Fruit fly (Drosophila melanogaster) whole organism: ENCODE measurements around the gene CG31358.

Experiments used
- CG8478 ChIP-seq: fragments of >200 bp; optimal IDR thresholded peaks from 2 replicates; lab custom pipeline; 2018; ENCODE audit warnings: inconsistent platforms
- Dll ChIP-seq: fragments of >200 bp; optimal IDR thresholded peaks from 2 replicates; lab custom pipeline; 2017
- EcR ChIP-seq, 2 experiments: fragments of >200 bp; optimal IDR thresholded peaks; 2 replicates each; lab custom pipeline; 2017; ENCODE audit warnings: missing biosample characterization in 2 of 2, missing genetic modification characterization in 2 of 2, missing genetic modification reagents in 2 of 2
- pan ChIP-seq: fragments of >200 bp; optimal IDR thresholded peaks from 2 replicates; lab custom pipeline; 2017
- psq ChIP-seq: fragments of >200 bp; optimal IDR thresholded peaks from 2 replicates; lab custom pipeline; 2017
- usp ChIP-seq: fragments of >200 bp; optimal IDR thresholded peaks from 2 replicates; lab custom pipeline; 2017; ENCODE audit warnings: missing biosample characterization, missing genetic modification characterization, mixed read lengths

CG31358 gene

DNA sequence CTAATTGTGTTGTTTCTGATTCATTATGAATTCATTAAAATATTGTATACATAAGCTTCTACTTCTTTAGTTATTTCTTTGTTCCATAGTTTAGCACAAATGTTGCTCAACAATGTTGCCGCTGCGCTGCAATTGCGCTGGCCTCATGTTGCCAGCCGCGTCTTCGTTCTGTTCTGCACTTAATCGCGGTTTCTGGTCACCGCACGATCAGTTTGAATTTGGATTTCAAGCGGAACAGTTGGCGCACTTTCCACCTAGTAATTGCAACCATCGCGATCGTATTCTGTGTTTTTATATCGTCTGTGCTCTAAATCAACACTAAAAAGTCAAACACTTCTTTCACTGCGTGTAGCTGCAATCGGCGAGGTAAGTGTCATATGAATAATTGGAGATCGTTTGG is 32.5 kb downstream of the CG31358 start, which contains the start of gene Ect3:
Gene Ect3, plus strand, starts transcription at position 205 of the 400 bp plus-strand sequence.
- TF ChIP-seq pan: no peak
- TF ChIP-seq usp (GFP tag; lab: Kevin White, UChicago): no peak
- no peak for TF ChIP-seq EcR (GFP tag; optimal IDR thresholded peaks at IDR 0.05; lab: Kevin White, UChicago)
- no peak for TF ChIP-seq CG8478 (lab: Kevin White, UChicago)
- no peak for TF ChIP-seq Dll (lab: Kevin White, UChicago)
- TF ChIP-seq psq (lab: Kevin White, UChicago): no peak

DNA sequence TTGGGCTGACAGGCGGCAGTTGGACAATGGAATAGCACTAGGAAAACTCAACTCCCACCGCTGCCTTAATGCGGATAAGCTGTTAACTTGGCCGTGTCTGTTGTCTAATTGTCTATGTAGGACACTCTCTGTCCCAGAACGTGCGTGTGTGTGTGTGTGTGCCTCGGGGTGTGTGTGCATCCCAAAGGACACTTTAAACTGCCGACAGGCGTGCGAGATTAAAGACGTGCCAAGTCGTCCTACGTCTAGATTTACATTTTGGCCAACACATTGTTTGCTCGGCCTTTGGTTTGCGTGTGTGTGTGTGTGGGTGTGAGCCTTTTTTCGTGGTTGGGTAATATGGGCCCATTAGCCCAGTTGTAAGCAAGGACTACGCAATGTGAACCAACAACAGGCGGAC is 33.4 kb downstream of the CG31358 start:
- TF ChIP-seq usp (GFP tag; lab: Kevin White, UChicago) (no peak), CG8478 (lab: Kevin White, UChicago) (no peak), EcR (GFP tag; optimal IDR thresholded peaks at IDR 0.05; lab: Kevin White, UChicago) (no peak), psq (lab: Kevin White, UChicago) (no peak), pan (no peak), Dll (lab: Kevin White, UChicago) (no peak)

DNA sequence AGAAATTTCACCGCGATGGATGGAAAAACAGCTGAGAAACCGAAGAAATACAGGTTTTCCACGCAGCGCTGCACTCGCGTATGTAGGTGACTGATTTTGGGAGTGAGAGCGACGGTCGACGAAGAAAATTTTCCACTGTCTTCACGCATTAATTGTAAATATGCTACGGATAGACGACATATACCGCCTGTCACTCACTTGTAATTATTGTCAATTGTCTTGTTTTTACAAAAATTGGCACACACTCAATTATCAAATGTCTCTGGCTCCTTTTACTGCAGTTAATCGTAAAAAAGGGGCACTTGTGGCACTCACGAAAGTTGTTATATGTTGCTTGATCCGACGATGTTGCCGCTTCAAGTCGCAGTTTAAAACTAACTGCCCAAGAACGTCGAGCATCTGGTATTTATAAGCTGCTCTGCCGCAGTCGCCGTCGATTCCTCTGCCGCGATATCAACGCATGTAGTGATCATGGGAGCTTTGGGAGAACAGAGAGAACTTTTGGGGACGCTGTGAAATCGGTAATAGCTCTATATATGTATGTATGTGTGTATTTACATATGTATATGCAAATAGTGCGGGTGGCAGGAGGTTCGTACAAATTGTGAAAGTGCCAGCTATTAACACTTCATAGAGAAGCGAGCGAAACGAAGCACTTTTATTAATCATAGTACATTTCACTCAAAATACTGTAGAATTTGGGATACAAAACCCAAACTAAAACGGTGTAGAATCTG is 38.5 kb downstream of the CG31358 start, which contains the start of gene mfas:
Gene mfas, minus strand, starts transcription at position 382 of the 737 bp plus-strand sequence.
- TF ChIP-seq CG8478 (lab: Kevin White, UChicago) (no peak), usp (GFP tag; lab: Kevin White, UChicago) (no peak), Dll (lab: Kevin White, UChicago) (no peak), pan (no peak), psq (lab: Kevin White, UChicago) (no peak), EcR (GFP tag; optimal IDR thresholded peaks at IDR 0.05; lab: Kevin White, UChicago) (no peak)

DNA sequence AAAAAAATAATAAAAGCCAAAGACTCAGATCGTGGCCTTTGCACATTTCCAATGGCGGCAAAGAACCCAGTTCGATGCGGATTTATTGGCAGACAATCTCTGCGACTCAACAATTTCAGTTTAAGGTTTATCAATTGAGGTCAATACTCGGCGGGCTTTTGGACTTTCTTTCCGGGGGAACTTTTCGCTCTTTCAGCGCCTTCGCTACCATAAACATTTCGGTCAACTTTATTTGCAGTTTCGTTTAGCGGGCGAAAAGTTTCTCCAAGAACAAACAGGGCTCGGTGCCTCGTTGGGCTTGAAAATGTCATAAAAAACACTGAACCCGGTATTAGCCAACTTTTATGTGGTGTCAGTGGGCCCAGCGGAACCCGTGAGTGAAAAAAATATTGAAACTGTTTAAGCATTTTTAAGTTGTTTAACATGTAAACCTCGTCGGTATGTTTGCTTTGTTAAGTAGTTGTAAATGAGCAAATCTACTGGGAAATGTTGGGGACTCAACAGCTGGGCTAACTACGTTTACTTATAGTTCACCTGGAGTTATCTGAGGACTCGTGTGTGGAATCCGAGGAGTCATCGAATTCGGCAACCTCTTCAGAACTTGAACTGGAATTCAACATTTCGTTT is 39.9 kb downstream of the CG31358 start:
- no peak for TF ChIP-seq psq (lab: Kevin White, UChicago)
- TF ChIP-seq EcR (GFP tag; optimal IDR thresholded peaks at IDR 0.05; lab: Kevin White, UChicago): no peak
- no peak for TF ChIP-seq usp (GFP tag; lab: Kevin White, UChicago)
- no peak for TF ChIP-seq pan
- no peak for TF ChIP-seq Dll (lab: Kevin White, UChicago)
- no peak for TF ChIP-seq CG8478 (lab: Kevin White, UChicago)

DNA sequence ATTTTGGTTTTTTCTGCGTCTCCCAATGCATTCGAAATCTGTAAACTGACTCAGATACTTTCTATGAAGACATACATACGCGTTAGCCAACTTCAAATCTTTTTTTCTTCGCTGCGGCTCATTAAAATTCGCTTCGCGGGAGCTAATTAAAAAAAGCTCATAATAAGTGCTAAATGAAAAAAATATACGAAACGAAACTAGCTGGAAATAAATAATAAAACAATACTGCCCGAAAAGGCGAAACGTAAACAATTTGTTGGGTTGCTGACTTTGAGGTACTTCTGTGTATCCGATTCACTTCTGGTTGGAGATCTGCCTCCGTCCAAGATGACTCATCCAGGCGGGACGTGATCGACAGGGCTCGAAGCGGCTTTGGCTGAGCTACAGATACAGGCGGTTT is 41.6 kb downstream of the CG31358 start:
- TF ChIP-seq CG8478 (lab: Kevin White, UChicago) (no peak), pan (no peak), psq (lab: Kevin White, UChicago) (no peak), Dll (lab: Kevin White, UChicago) (no peak), usp (GFP tag; lab: Kevin White, UChicago) (no peak), EcR (GFP tag; optimal IDR thresholded peaks at IDR 0.05; lab: Kevin White, UChicago) (no peak)

DNA sequence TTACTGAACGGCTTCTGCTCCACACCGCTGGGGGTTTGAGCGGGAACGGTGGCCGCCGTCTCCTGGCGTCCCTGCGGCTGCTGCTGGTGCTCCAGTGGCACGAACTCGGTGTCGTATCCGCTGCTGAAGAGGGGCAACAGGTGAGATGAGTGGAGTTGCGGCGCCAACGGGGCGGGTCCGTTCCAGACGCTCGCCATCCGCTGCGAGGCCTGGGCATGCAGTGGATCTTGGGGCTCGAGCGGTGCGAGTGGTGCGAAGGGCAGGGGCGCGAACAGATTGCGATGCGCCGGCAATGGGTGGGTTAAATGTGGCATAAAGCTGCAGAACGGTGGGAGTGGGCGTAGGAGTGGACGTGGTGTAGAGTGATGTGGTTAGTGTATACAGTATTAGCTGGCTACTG is 42.4 kb downstream of the CG31358 start:
- no peak for TF ChIP-seq psq (lab: Kevin White, UChicago)
- TF ChIP-seq pan: no peak
- no peak for TF ChIP-seq EcR (GFP tag; optimal IDR thresholded peaks at IDR 0.05; lab: Kevin White, UChicago)
- TF ChIP-seq CG8478 (lab: Kevin White, UChicago): no peak
- no peak for TF ChIP-seq Dll (lab: Kevin White, UChicago)
- TF ChIP-seq usp (GFP tag; lab: Kevin White, UChicago): no peak

DNA sequence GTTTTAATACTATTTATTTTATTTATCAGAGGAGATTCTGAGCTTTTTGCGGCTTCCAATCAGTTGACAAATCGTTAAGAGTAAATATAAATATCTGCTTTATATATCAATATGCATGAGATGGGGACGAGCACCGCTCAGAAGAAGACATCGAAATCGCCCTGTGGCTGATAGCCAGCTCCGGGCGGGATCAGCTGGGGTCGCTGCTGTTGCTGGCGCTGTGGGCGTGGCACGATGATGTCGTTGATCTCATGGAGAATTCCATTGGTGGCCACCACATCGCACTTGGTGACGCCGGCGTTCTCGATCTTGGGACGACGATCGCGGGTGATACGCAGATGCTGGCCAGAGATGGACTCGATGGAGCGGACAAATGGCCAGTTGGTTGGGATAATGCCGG is 46.7 kb downstream of the CG31358 start:
- no peak for TF ChIP-seq psq (lab: Kevin White, UChicago)
- no peak for TF ChIP-seq Dll (lab: Kevin White, UChicago)
- no peak for TF ChIP-seq pan
- no peak for TF ChIP-seq EcR (GFP tag; optimal IDR thresholded peaks at IDR 0.05; lab: Kevin White, UChicago)
- no peak for TF ChIP-seq CG8478 (lab: Kevin White, UChicago)
- TF ChIP-seq usp (GFP tag; lab: Kevin White, UChicago): no peak

DNA sequence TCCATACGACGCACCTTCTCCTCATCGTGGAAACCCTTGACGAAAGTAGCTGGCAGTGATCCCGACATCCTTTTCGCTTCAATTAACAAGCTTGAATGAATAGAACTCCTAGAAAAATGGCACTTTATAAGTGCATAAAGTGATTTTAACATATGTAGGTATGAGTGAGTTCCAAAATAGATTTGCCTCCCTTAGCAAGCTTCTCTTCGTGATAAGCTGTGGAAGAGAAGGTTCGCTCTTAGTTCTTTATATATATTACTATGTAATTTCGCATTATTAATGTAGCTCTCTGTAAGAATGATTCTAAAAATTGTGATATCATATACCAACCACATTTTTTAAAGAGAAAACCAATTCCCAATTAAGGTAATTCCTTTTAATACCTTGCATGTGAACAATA is 47.1 kb downstream of the CG31358 start, which contains the start of gene CG3397:
Gene CG3397, minus strand, starts transcription at position 101 of the 400 bp plus-strand sequence.
- no peak for TF ChIP-seq EcR (GFP tag; optimal IDR thresholded peaks at IDR 0.05; lab: Kevin White, UChicago)
- TF ChIP-seq pan: no peak
- no peak for TF ChIP-seq usp (GFP tag; lab: Kevin White, UChicago)
- TF ChIP-seq CG8478 (lab: Kevin White, UChicago): no peak
- no peak for TF ChIP-seq Dll (lab: Kevin White, UChicago)
- no peak for TF ChIP-seq psq (lab: Kevin White, UChicago)

DNA sequence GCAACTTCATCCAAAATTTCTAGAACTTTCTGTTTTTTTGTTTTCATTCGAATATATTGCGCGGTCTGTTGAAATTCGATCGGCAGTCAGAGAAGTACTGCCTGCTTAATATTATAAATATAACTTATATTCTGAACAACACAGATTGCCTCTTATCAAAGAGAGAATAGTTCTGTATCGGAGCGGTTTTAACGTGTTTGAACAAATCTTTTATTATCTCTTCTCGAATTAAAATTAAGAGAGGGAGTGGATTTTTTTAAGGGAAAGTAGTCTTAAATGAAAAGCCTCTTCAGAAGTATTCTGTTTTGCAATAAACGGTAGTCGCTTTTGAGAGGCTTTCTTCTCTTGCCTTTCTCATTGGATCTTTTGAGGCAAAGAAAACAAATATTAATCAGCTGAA is 49.0 kb downstream of the CG31358 start:
- TF ChIP-seq Dll (lab: Kevin White, UChicago): no peak
- no peak for TF ChIP-seq usp (GFP tag; lab: Kevin White, UChicago)
- no peak for TF ChIP-seq CG8478 (lab: Kevin White, UChicago)
- TF ChIP-seq pan: no peak
- TF ChIP-seq psq (lab: Kevin White, UChicago): no peak
- no peak for TF ChIP-seq EcR (GFP tag; optimal IDR thresholded peaks at IDR 0.05; lab: Kevin White, UChicago)

DNA sequence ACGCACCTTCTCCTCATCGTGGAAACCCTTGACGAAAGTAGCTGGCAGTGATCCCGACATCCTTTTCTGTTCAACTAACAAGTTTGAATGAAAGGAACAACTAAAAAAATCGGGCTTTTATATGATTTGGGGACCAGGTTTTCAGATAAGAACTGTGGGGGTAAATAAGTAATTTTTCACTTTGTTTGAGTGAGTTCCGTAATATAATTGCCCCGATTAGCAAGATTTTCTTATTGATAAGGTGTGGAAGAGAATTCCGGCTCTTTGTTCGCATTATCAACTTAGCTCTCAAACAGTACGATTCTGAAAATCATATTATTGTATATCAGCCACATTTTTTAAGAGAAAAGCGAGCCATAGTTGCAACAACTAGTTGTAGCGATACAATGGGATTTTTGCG is 49.6 kb downstream of the CG31358 start, which contains the start of gene CG12224:
Gene CG12224, minus strand, starts transcription at position 101 of the 400 bp plus-strand sequence.
- TF ChIP-seq psq (lab: Kevin White, UChicago): no peak
- no peak for TF ChIP-seq Dll (lab: Kevin White, UChicago)

DNA sequence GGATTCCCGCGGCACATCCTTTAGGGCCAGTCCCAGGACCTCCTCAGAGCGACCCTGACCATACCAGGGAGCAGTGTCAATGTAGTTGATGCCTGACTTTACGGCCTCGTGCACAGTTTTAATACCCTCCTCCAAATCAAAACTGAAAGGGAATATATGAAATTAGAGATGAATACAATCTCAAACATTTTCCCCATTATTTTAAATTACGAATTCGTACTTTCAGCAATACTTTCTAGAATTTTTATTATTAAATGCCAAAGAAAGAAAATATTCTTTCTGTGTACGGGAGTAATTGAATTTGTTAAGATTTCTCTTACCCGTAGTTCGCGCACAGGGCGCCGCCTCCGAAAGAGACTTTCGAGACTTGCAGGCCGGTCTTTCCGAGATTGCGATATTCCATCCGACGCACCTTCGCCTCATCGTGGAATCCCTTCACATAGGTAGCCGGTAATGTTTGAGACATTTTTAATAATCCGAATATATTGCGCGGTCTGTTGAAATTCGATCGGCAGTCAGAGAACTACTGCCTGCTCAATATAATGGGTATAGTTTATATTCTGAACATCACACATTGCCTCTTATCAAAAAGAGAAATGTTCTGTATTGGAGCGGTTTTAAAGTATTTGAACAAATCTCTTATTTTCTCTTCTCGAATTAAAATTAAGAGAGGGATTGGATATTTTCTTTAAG is 51.5 kb downstream of the CG31358 start, which contains the start of gene CG18547:
Gene CG18547, minus strand, starts transcription at position 512 of the 693 bp plus-strand sequence.
- TF ChIP-seq pan: no peak
- TF ChIP-seq Dll (lab: Kevin White, UChicago): no peak
- no peak for TF ChIP-seq psq (lab: Kevin White, UChicago)
- TF ChIP-seq usp (GFP tag; lab: Kevin White, UChicago): no peak
- TF ChIP-seq EcR (GFP tag; optimal IDR thresholded peaks at IDR 0.05; lab: Kevin White, UChicago): no peak
- TF ChIP-seq CG8478 (lab: Kevin White, UChicago): no peak
